Fruit fly (Drosophila melanogaster): ENCODE results near the gene CG18178.
A peak's percentile ranks its signal among the peaks of the same experiment; 100 is the strongest.

CG18178 gene

dm6 chr3L:9718929-9719328, at the start of gene CG18178, which contains the start of gene CG14174 (continued):
- TF ChIP-seq gem (tag; optimal IDR thresholded peaks at IDR 0.05), result peak; percentile 80
- peak; percentile 55 for TF ChIP-seq BtbVII (GFP tag; optimal IDR thresholded peaks at IDR 0.05)
- no peak for TF ChIP-seq D19B (GFP tag; optimal IDR thresholded peaks at IDR 0.05)
- TF ChIP-seq kay (GFP tag; optimal IDR thresholded peaks at IDR 0.05), result peak; percentile 39
- peak; percentile 37 for TF ChIP-seq Spps (tag; optimal IDR thresholded peaks at IDR 0.05)
- TF ChIP-seq Hmx (GFP tag; optimal IDR thresholded peaks at IDR 0.05), result no peak
- peak; percentile 85 for TF ChIP-seq CG9932 (GFP tag; IDR thresholded peaks at IDR 0.05)
- no peak for TF ChIP-seq ftz-f1 (GFP tag; optimal IDR thresholded peaks at IDR 0.05)
- no peak for TF ChIP-seq crc (GFP tag; optimal IDR thresholded peaks at IDR 0.05)
- TF ChIP-seq H15 (GFP tag; IDR thresholded peaks at IDR 0.05), result peak; percentile 29; the same call in 1 of the 3 replicates
- TF ChIP-seq HHEX (GFP tag; optimal IDR thresholded peaks at IDR 0.05), result peak; percentile 30
- no peak for TF ChIP-seq sima (GFP tag; optimal IDR thresholded peaks at IDR 0.05)
- TF ChIP-seq Bdp1 (GFP tag; optimal IDR thresholded peaks at IDR 0.05), result no peak
- no peak for TF ChIP-seq CG8359 (GFP tag; optimal IDR thresholded peaks at IDR 0.05; ENCODE audit: borderline replicate concordance)
- no peak for TF ChIP-seq CG16863 (GFP tag; optimal IDR thresholded peaks at IDR 0.05)
- TF ChIP-seq jumu (GFP tag; optimal IDR thresholded peaks at IDR 0.05), result no peak
- TF ChIP-seq Myb (GFP tag; optimal IDR thresholded peaks at IDR 0.05), result no peak
- TF ChIP-seq HmgZ (tag; optimal IDR thresholded peaks at IDR 0.05), result peak; percentile 75
- no peak for TF ChIP-seq pros (GFP tag; optimal IDR thresholded peaks at IDR 0.05)
- no peak for TF ChIP-seq Dip3 (GFP tag; optimal IDR thresholded peaks at IDR 0.05)
- peak; percentile 54 for TF ChIP-seq CG17802 (tag; optimal IDR thresholded peaks at IDR 0.05)
- TF ChIP-seq sens-2 (GFP tag; IDR thresholded peaks at IDR 0.05), result no peak
- peak; percentile 14; the same call in 1 of the 2 replicates for TF ChIP-seq CG31224 (GFP tag; IDR thresholded peaks at IDR 0.05)
- no peak for TF ChIP-seq chinmo (GFP tag; IDR thresholded peaks at IDR 0.05; ENCODE audit: partially characterized antibody)
- TF ChIP-seq CG2116 (GFP tag; optimal IDR thresholded peaks at IDR 0.05), result peak; percentile 55
- TF ChIP-seq D19A (tag; optimal IDR thresholded peaks at IDR 0.05), result peak; percentile 61

- peak; percentile 51 for TF ChIP-seq sug (tag; optimal IDR thresholded peaks at IDR 0.05)
- peak; percentile 53 for TF ChIP-seq mirr (GFP tag; optimal IDR thresholded peaks at IDR 0.05)
- peak; percentile 94 for TF ChIP-seq lab (GFP tag; optimal IDR thresholded peaks at IDR 0.05)
- peak; percentile 57 for TF ChIP-seq grn (GFP tag; optimal IDR thresholded peaks at IDR 0.05)
- TF ChIP-seq Pdp1 (GFP tag; optimal IDR thresholded peaks at IDR 0.05), result peak in 1 of 2 experiments; percentile 46
- TF ChIP-seq CG13424 (tag; optimal IDR thresholded peaks at IDR 0.05), result no peak
- TF ChIP-seq CG17361 (GFP tag; IDR thresholded peaks at IDR 0.05), result no peak
- TF ChIP-seq Sox100B (GFP tag; optimal IDR thresholded peaks at IDR 0.05), result no peak
- TF ChIP-seq cwo (GFP tag; optimal IDR thresholded peaks at IDR 0.05), result peak; percentile 77
- peak; percentile 1 for TF ChIP-seq CG15269 (tag; optimal IDR thresholded peaks at IDR 0.05)
- TF ChIP-seq exex (tag; optimal IDR thresholded peaks at IDR 0.05), result peak; percentile 75
These were observed 49.4 kb upstream of the CG18178 start for dm6 chr3L:9768385-9768784.

- TF ChIP-seq unpg (GFP tag; optimal IDR thresholded peaks at IDR 0.05) (peak; percentile 0), exex (tag; optimal IDR thresholded peaks at IDR 0.05) (peak; percentile 94), sd (tag; optimal IDR thresholded peaks at IDR 0.05) (peak; percentile 25), CG17568 (GFP tag; optimal IDR thresholded peaks at IDR 0.05) (peak; percentile 17), PHDP (tag; optimal IDR thresholded peaks at IDR 0.05) (peak; percentile 33), CG11247 (GFP tag; IDR thresholded peaks at IDR 0.05) (no peak), Lpt (GFP tag; optimal IDR thresholded peaks at IDR 0.05) (no peak), tap (tag; optimal IDR thresholded peaks at IDR 0.05) (no peak), CG12071 (GFP tag; optimal IDR thresholded peaks at IDR 0.05) (peak; percentile 15), BtbVII (GFP tag; optimal IDR thresholded peaks at IDR 0.05) (no peak), Med (GFP tag) (peak; percentile 40), CG6854 (GFP tag; optimal IDR thresholded peaks at IDR 0.05) (peak; percentile 27), CG6765 (GFP tag; optimal IDR thresholded peaks at IDR 0.05) (peak; percentile 0), CG2678 (tag; optimal IDR thresholded peaks at IDR 0.05) (peak; percentile 22)
These were observed 48.9 kb upstream of the CG18178 start for dm6 chr3L:9767636-9768358.

All from whole organism, embryonic.